Worm (Caenorhabditis elegans) whole organism, late embryonic: ENCODE measurements around the gene B0393.5.

Experiments
- C38D4.7 ChIP-seq: fragments of 200-800 bp; sonication (Bioruptor generic); optimal IDR thresholded peaks from 2 replicates; lab custom pipeline; 2018; ENCODE audit warnings: mild to moderate bottlenecking, missing genetic modification characterization, moderate library complexity, missing compliant biosample characterization
- F13H6.1 ChIP-seq: sonication (generic microtip); optimal IDR thresholded peaks from 2 replicates; lab custom pipeline; 2016; ENCODE audit warnings: missing genetic modification characterization, missing compliant biosample characterization
- ama-1 ChIP-seq: fragments of 150-350 bp; optimal IDR thresholded peaks from 2 replicates; lab custom pipeline; 2014
- ceh-19 ChIP-seq: fragments of 200-800 bp; sonication (Bioruptor generic); optimal IDR thresholded peaks from 2 replicates; lab custom pipeline; 2018; ENCODE audit warnings: mild to moderate bottlenecking, missing genetic modification characterization, missing compliant biosample characterization
- ceh-34 ChIP-seq: sonication (generic microtip); optimal IDR thresholded peaks from 2 replicates; lab custom pipeline; 2016; ENCODE audit warnings: mild to moderate bottlenecking, missing genetic modification characterization, missing compliant biosample characterization
- ceh-48 ChIP-seq: sonication (generic microtip); optimal IDR thresholded peaks from 2 replicates; lab custom pipeline; 2016; ENCODE audit warnings: missing genetic modification characterization, inconsistent platforms, missing compliant biosample characterization
- ceh-6 ChIP-seq: fragments of 200-800 bp; sonication (Bioruptor generic); optimal IDR thresholded peaks from 2 replicates; lab custom pipeline; 2018; ENCODE audit warnings: mild to moderate bottlenecking, missing genetic modification characterization, missing compliant biosample characterization
- ceh-9 ChIP-seq: sonication (generic microtip); optimal IDR thresholded peaks from 2 replicates; lab custom pipeline; 2016; ENCODE audit warnings: mild to moderate bottlenecking, missing genetic modification characterization, inconsistent platforms, missing compliant biosample characterization
- che-1 ChIP-seq: sonication (generic microtip); optimal IDR thresholded peaks from 2 replicates; lab custom pipeline; 2016; ENCODE audit warnings: mild to moderate bottlenecking, missing genetic modification characterization, missing compliant biosample characterization
- dmd-4 ChIP-seq: sonication (generic microtip); optimal IDR thresholded peaks from 2 replicates; lab custom pipeline; 2016; ENCODE audit warnings: borderline replicate concordance, missing genetic modification characterization, missing compliant biosample characterization
- dve-1 ChIP-seq: sonication (generic microtip); optimal IDR thresholded peaks from 2 replicates; lab custom pipeline; 2017; ENCODE audit warnings: antibody characterized with exemption, mild to moderate bottlenecking, missing genetic modification characterization, missing compliant biosample characterization
- ets-4 ChIP-seq: sonication (generic microtip); optimal IDR thresholded peaks from 2 replicates; lab custom pipeline; 2016; ENCODE audit warnings: missing genetic modification characterization, missing compliant biosample characterization
- hlh-8 ChIP-seq: sonication (generic microtip); optimal IDR thresholded peaks from 2 replicates; lab custom pipeline; 2016; ENCODE audit warnings: missing genotype, missing genetic modification characterization, missing compliant biosample characterization
- lim-6 ChIP-seq: sonication (generic microtip); optimal IDR thresholded peaks from 2 replicates; lab custom pipeline; 2016; ENCODE audit warnings: missing genetic modification characterization, missing compliant biosample characterization
- odd-2 ChIP-seq: sonication (generic microtip); optimal IDR thresholded peaks from 2 replicates; lab custom pipeline; 2017; ENCODE audit warnings: antibody characterized with exemption, mild to moderate bottlenecking, missing genetic modification characterization, missing compliant biosample characterization
- pax-1 ChIP-seq: fragments of 150-350 bp; optimal IDR thresholded peaks from 2 replicates; lab custom pipeline; 2014; ENCODE audit warnings: missing biosample characterization, missing genetic modification characterization
- pros-1 ChIP-seq: fragments of 150-350 bp; optimal IDR thresholded peaks from 2 replicates; lab custom pipeline; 2014; ENCODE audit warnings: missing biosample characterization, missing genetic modification reagents, missing genetic modification characterization
- tbx-2 ChIP-seq: sonication (generic microtip); optimal IDR thresholded peaks from 2 replicates; lab custom pipeline; 2016; ENCODE audit warnings: missing genetic modification characterization, missing compliant biosample characterization
- tbx-7 ChIP-seq: sonication (generic microtip); optimal IDR thresholded peaks from 2 replicates; lab custom pipeline; 2016; ENCODE audit warnings: missing genotype, missing genetic modification characterization, missing compliant biosample characterization
- unc-3 ChIP-seq, 2 experiments: fragments of 200-800 bp in 1 of 2; sonication (Bioruptor generic) in 1 of 2; sonication (generic microtip) in 1 of 2; conservative IDR thresholded peaks in 1 of 2; optimal IDR thresholded peaks in 1 of 2; 2 replicates each; pipeline versions ENCODE4 v1.3.6 to Lab custom; 2016 to 2022; ENCODE audit warnings: missing compliant biosample characterization in 2 of 2, missing genetic modification characterization in 2 of 2, missing genetic modification reagents in 1 of 2
- unc-42 ChIP-seq: sonication (generic microtip); optimal IDR thresholded peaks from 2 replicates; lab custom pipeline; 2016; ENCODE audit warnings: missing genotype, missing genetic modification characterization, missing compliant biosample characterization
- unc-55 ChIP-seq: sonication (generic microtip); optimal IDR thresholded peaks from 2 replicates; lab custom pipeline; 2017; ENCODE audit warnings: missing biosample characterization, missing genetic modification reagents, missing genetic modification characterization

B0393.5 gene

ce11 chrIII:4819843-4820242 is 54.3 kb downstream of the B0393.5 start, which contains the start of gene F26A1.7:
TSS of gene F26A1.7 (minus strand) at chrIII:4819943.
- no peak for TF ChIP-seq lim-6 (tag; lab: Kevin White, UChicago)
- TF ChIP-seq ceh-48 (tag; lab: Kevin White, UChicago) = no peak
- no peak for TF ChIP-seq ceh-19 (GFP tag; lab: Kevin White, UChicago)
- TF ChIP-seq tbx-2 (tag; lab: Kevin White, UChicago) = no peak
- no peak for TF ChIP-seq unc-3 (GFP tag; conservative IDR thresholded peaks at IDR 0.05; lab: Robert Waterston, UW)
- no peak for TF ChIP-seq unc-3 (tag; optimal IDR thresholded peaks at IDR 0.05; lab: Kevin White, UChicago)
- TF ChIP-seq dve-1 (tag; lab: Kevin White, UChicago) = no peak
- TF ChIP-seq ceh-34 = no peak
- TF ChIP-seq unc-55 (GFP tag; lab: Kevin White, UChicago) = no peak

- TF ChIP-seq che-1 (no peak), ceh-9 (tag; lab: Kevin White, UChicago) (no peak), dmd-4 (tag; lab: Kevin White, UChicago) (no peak), odd-2 (tag; lab: Kevin White, UChicago) (no peak), ceh-6 (GFP tag; lab: Kevin White, UChicago) (no peak), F13H6.1 (tag; lab: Kevin White, UChicago) (no peak), unc-3 (GFP tag; conservative IDR thresholded peaks at IDR 0.05; lab: Robert Waterston, UW) (no peak), unc-3 (tag; optimal IDR thresholded peaks at IDR 0.05; lab: Kevin White, UChicago) (no peak), ets-4 (tag; lab: Kevin White, UChicago) (no peak), hlh-8 (tag; lab: Kevin White, UChicago) (no peak), ceh-34 (no peak), unc-42 (tag; lab: Kevin White, UChicago) (no peak), pros-1 (tag; lab: Kevin White, UChicago) (no peak), pax-1 (tag; lab: Kevin White, UChicago) (no peak), tbx-7 (tag; lab: Kevin White, UChicago) (no peak), C38D4.7 (GFP tag; lab: Kevin White, UChicago) (no peak), ama-1 (lab: Kevin White, UChicago) (no peak)
Observed at ce11 chrIII:4822140-4822539, 56.6 kb downstream of the B0393.5 start, which contains the start of gene F26A1.8. TSS of gene F26A1.8 (minus strand) at chrIII:4822240.
